Fruit fly (Drosophila melanogaster): Measurements from ENCODE around the gene CG11760.

The CG11760 gene

dm6 chr3R:8747871-8748775 is 29.1 kb downstream of the CG11760 start (continued):
- no peak for TF ChIP-seq crol (GFP tag; IDR thresholded peaks at IDR 0.05)
- TF ChIP-seq kni (GFP tag; optimal IDR thresholded peaks at IDR 0.05), result no peak
- no peak for TF ChIP-seq CG9817 (tag; optimal IDR thresholded peaks at IDR 0.05)
- TF ChIP-seq eve (GFP tag; optimal IDR thresholded peaks at IDR 0.05), result no peak
- TF ChIP-seq Atf3 (GFP tag; optimal IDR thresholded peaks at IDR 0.05), result no peak
- TF ChIP-seq Dip2 (GFP tag; IDR thresholded peaks at IDR 0.05), result no peak
- TF ChIP-seq YL-1 (GFP tag; optimal IDR thresholded peaks at IDR 0.05), result no peak
- TF ChIP-seq CG13894 (tag; optimal IDR thresholded peaks at IDR 0.05), result no peak
- no peak for TF ChIP-seq CG7745 (tag; optimal IDR thresholded peaks at IDR 0.05)
- TF ChIP-seq CG13296 (GFP tag; optimal IDR thresholded peaks at IDR 0.05), result no peak
- no peak for TF ChIP-seq org-1 (GFP tag; optimal IDR thresholded peaks at IDR 0.05)
- no peak for TF ChIP-seq CG17912 (GFP tag; optimal IDR thresholded peaks at IDR 0.05)
- TF ChIP-seq Gug (GFP tag; IDR thresholded peaks at IDR 0.05), result no peak
- TF ChIP-seq tio (GFP tag; optimal IDR thresholded peaks at IDR 0.05), result no peak
- TF ChIP-seq CG15479 (GFP tag; optimal IDR thresholded peaks at IDR 0.05), result peak; percentile 53
- no peak for TF ChIP-seq Nf-YA (GFP tag; IDR thresholded peaks at IDR 0.05)
- TF ChIP-seq fu2 (GFP tag; optimal IDR thresholded peaks at IDR 0.05), result no peak
- no peak for TF ChIP-seq CG1024 (GFP tag; IDR thresholded peaks at IDR 0.05)
- TF ChIP-seq so (GFP tag; IDR thresholded peaks at IDR 0.05), result 0 out of 3 replicates have a peak, but pooled peaks have one; percentile 37
- no peak for TF ChIP-seq Spps (tag; optimal IDR thresholded peaks at IDR 0.05)
- TF ChIP-seq br (optimal IDR thresholded peaks at IDR 0.05), result no peak
- no peak for TF ChIP-seq zf30C (GFP tag; optimal IDR thresholded peaks at IDR 0.05)
- no peak for TF ChIP-seq CG18476 (GFP tag; optimal IDR thresholded peaks at IDR 0.05)
- TF ChIP-seq CG3281 (GFP tag; optimal IDR thresholded peaks at IDR 0.05), result no peak
- no peak for TF ChIP-seq CG13287 (GFP tag; IDR thresholded peaks at IDR 0.05; ENCODE audit: partially characterized antibody)
- peak; percentile 72; the same call in 1 of the 2 replicates for TF ChIP-seq Drgx (GFP tag; IDR thresholded peaks at IDR 0.05)
- TF ChIP-seq phol (tag; optimal IDR thresholded peaks at IDR 0.05), result no peak
- 0 out of 2 replicates have a peak, but pooled peaks have one; percentile 23 for TF ChIP-seq CG31224 (GFP tag; IDR thresholded peaks at IDR 0.05)
- TF ChIP-seq D (optimal IDR thresholded peaks at IDR 0.05), result no peak
- no peak for TF ChIP-seq D (GFP tag; optimal IDR thresholded peaks at IDR 0.05)
- no peak for TF ChIP-seq CG10274 (GFP tag; optimal IDR thresholded peaks at IDR 0.05)
- peak; percentile 3 for TF ChIP-seq CG2120 (GFP tag; optimal IDR thresholded peaks at IDR 0.05)
- TF ChIP-seq H15 (GFP tag; IDR thresholded peaks at IDR 0.05), result no peak
- peak; percentile 2 for TF ChIP-seq CG10543 (GFP tag; optimal IDR thresholded peaks at IDR 0.05)
- TF ChIP-seq Ets97D (GFP tag; optimal IDR thresholded peaks at IDR 0.05), result no peak
- TF ChIP-seq D19B (GFP tag; optimal IDR thresholded peaks at IDR 0.05), result no peak
- no peak for TF ChIP-seq wor (GFP tag; IDR thresholded peaks at IDR 0.05)
- TF ChIP-seq sqz (GFP tag; optimal IDR thresholded peaks at IDR 0.05), result no peak
- TF ChIP-seq ap (GFP tag; IDR thresholded peaks at IDR 0.05), result no peak
- no peak for TF ChIP-seq hkb (optimal IDR thresholded peaks at IDR 0.05)
- TF ChIP-seq hkb (GFP tag; IDR thresholded peaks at IDR 0.05), result no peak
- TF ChIP-seq CG9727 (GFP tag; optimal IDR thresholded peaks at IDR 0.05), result peak; percentile 33
- TF ChIP-seq CG7928 (GFP tag; optimal IDR thresholded peaks at IDR 0.05), result no peak
- TF ChIP-seq CG7271 (tag; optimal IDR thresholded peaks at IDR 0.05), result no peak
- TF ChIP-seq B-H1 (GFP tag; IDR thresholded peaks at IDR 0.05), result no peak
- no peak for TF ChIP-seq CG34376 (GFP tag; optimal IDR thresholded peaks at IDR 0.05)
- no peak for TF ChIP-seq pzg (GFP tag; optimal IDR thresholded peaks at IDR 0.05)
- TF ChIP-seq CG9437 (GFP tag; optimal IDR thresholded peaks at IDR 0.05), result peak; percentile 92
- peak; percentile 28 for TF ChIP-seq lbe (GFP tag; optimal IDR thresholded peaks at IDR 0.05)
- no peak for TF ChIP-seq Max (GFP tag; optimal IDR thresholded peaks at IDR 0.05)
- no peak for TF ChIP-seq ci (GFP tag; IDR thresholded peaks at IDR 0.05)
